Fruit fly (Drosophila melanogaster) whole organism, pupa: Measurements from ENCODE around the gene Proc.

Experiments used
- CG10348 ChIP-seq: fragments of 200-800 bp; sonication (Bioruptor generic); IDR thresholded peaks from 2 replicates; pipeline ENCODE4 v1.3.6; 2022; ENCODE audit warnings: missing biosample characterization, missing genetic modification characterization
- CG12605 ChIP-seq: fragments of 200-800 bp; sonication (Bioruptor generic); IDR thresholded peaks from 2 replicates; pipeline ENCODE4 v1.3.6; 2022; ENCODE audit warnings: missing biosample characterization, missing genetic modification characterization
- CG13204 ChIP-seq: fragments of 200-800 bp; sonication (Bioruptor generic); optimal IDR thresholded peaks from 2 replicates; lab custom pipeline; 2018; ENCODE audit warnings: missing biosample characterization, mild to moderate bottlenecking, missing genetic modification characterization, moderate library complexity
- CG14655 ChIP-seq: fragments of 200-800 bp; sonication (Bioruptor generic); optimal IDR thresholded peaks from 3 replicates; lab custom pipeline; 2017; ENCODE audit warnings: mild to moderate bottlenecking, missing biosample characterization, missing genetic modification reagents, missing genetic modification characterization
- CG15710 ChIP-seq: fragments of 200-800 bp; sonication (Bioruptor generic); optimal IDR thresholded peaks from 2 replicates; lab custom pipeline; 2018; ENCODE audit warnings: missing biosample characterization, mild to moderate bottlenecking, missing genetic modification characterization, moderate library complexity
- CG17806 ChIP-seq: fragments of 200-800 bp; sonication (Bioruptor generic); optimal IDR thresholded peaks from 2 replicates; lab custom pipeline; 2018; ENCODE audit warnings: missing biosample characterization, mild to moderate bottlenecking, missing genetic modification characterization, moderate library complexity
- CG32121 ChIP-seq: fragments of 200-800 bp; sonication (Bioruptor generic); IDR thresholded peaks from 2 replicates; pipeline ENCODE4 v1.3.6; 2022; ENCODE audit warnings: missing biosample characterization, missing genetic modification characterization
- CG34367 ChIP-seq: fragments of 200-800 bp; sonication (Bioruptor generic); optimal IDR thresholded peaks from 2 replicates; lab custom pipeline; 2018; ENCODE audit warnings: missing biosample characterization, mild to moderate bottlenecking, missing genetic modification characterization
- CG4496 ChIP-seq: fragments of 200-800 bp; sonication (Bioruptor generic); IDR thresholded peaks from 3 replicates; pipeline ENCODE4 v1.3.6; 2022; ENCODE audit warnings: missing biosample characterization, missing genetic modification characterization
- CG8159 ChIP-seq: fragments of 200-800 bp; sonication (Bioruptor generic); optimal IDR thresholded peaks from 3 replicates; lab custom pipeline; 2018; ENCODE audit warnings: missing biosample characterization, mild to moderate bottlenecking, missing genetic modification characterization, moderate library complexity
- CG8301 ChIP-seq: fragments of 200-800 bp; sonication (Bioruptor generic); optimal IDR thresholded peaks from 2 replicates; lab custom pipeline; 2018; ENCODE audit warnings: missing biosample characterization, mild to moderate bottlenecking, missing genetic modification characterization
- CG9948 ChIP-seq: fragments of 200-800 bp; sonication (Bioruptor generic); optimal IDR thresholded peaks from 2 replicates; lab custom pipeline; 2018; ENCODE audit warnings: missing biosample characterization, mild to moderate bottlenecking, missing genetic modification characterization, moderate library complexity
- D1 ChIP-seq: fragments of 200-800 bp; sonication (Bioruptor generic); optimal IDR thresholded peaks from 2 replicates; lab custom pipeline; 2018; ENCODE audit warnings: missing biosample characterization, mild to moderate bottlenecking, missing genetic modification characterization, moderate library complexity
- EcR ChIP-seq: fragments of 200-800 bp; sonication (Bioruptor generic); optimal IDR thresholded peaks from 3 replicates; lab custom pipeline; 2019; ENCODE audit warnings: missing biosample characterization, missing genetic modification characterization, mild to moderate bottlenecking, moderate library complexity, missing genetic modification reagents
- Ets98B ChIP-seq: fragments of 200-800 bp; sonication (Bioruptor generic); IDR thresholded peaks from 2 replicates; pipeline ENCODE4 v1.3.6; 2022; ENCODE audit warnings: missing biosample characterization, missing genetic modification characterization
- Pif1A ChIP-seq: fragments of 200-800 bp; sonication (Bioruptor generic); optimal IDR thresholded peaks from 3 replicates; lab custom pipeline; 2016; ENCODE audit warnings: missing biosample characterization, missing genetic modification characterization
- Pif1B ChIP-seq: fragments of 200-800 bp; sonication (Bioruptor generic); optimal IDR thresholded peaks from 3 replicates; lab custom pipeline; 2016; ENCODE audit warnings: missing biosample characterization, missing genetic modification characterization
- Snoo ChIP-seq: fragments of 200-800 bp; sonication (Bioruptor generic); optimal IDR thresholded peaks from 3 replicates; lab custom pipeline; 2017; ENCODE audit warnings: missing biosample characterization, mild to moderate bottlenecking, missing genetic modification characterization, inconsistent platforms
- fd96Ca ChIP-seq: fragments of 200-800 bp; sonication (Bioruptor generic); IDR thresholded peaks from 3 replicates; pipeline ENCODE4 v1.3.6; 2022; ENCODE audit warnings: missing biosample characterization, missing genetic modification characterization
- gl ChIP-seq: fragments of 200-800 bp; sonication (Bioruptor generic); optimal IDR thresholded peaks from 2 replicates; lab custom pipeline; 2018; ENCODE audit warnings: missing biosample characterization, mild to moderate bottlenecking, missing genetic modification characterization
- rn ChIP-seq: fragments of 200-800 bp; sonication (Bioruptor generic); IDR thresholded peaks from 2 replicates; pipeline ENCODE4 v1.3.6; 2022; ENCODE audit warnings: missing biosample characterization, missing genetic modification characterization

The Proc gene

dm6 chr2L:7838024-7838423 lies 33.2 kb downstream of the Proc start:
- TF ChIP-seq CG13204 (GFP tag; lab: Kevin White, UChicago) (no peak), CG14655 (GFP tag; lab: Kevin White, UChicago) (no peak), CG10348 (no peak), CG32121 (GFP tag; lab: Robert Waterston, UW) (no peak), CG15710 (tag; lab: Kevin White, UChicago) (no peak), CG8301 (tag; lab: Kevin White, UChicago) (no peak), CG34367 (tag; lab: Kevin White, UChicago) (no peak)

dm6 chr2L:7833650-7834049 lies 37.6 kb downstream of the Proc start:
- TF ChIP-seq CG8159 (tag; lab: Kevin White, UChicago) = no peak
- TF ChIP-seq Ets98B (GFP tag; lab: Robert Waterston, UW) = no peak
- no peak for TF ChIP-seq CG13204 (GFP tag; lab: Kevin White, UChicago)
- TF ChIP-seq CG32121 (GFP tag; lab: Robert Waterston, UW) = no peak
- no peak for TF ChIP-seq Snoo (tag; lab: Kevin White, UChicago)
- no peak for TF ChIP-seq D1 (tag; lab: Kevin White, UChicago)
- no peak for TF ChIP-seq Pif1A (GFP tag; lab: Kevin White, UChicago)
- no peak for TF ChIP-seq CG9948 (tag; lab: Kevin White, UChicago)
- TF ChIP-seq CG15710 (tag; lab: Kevin White, UChicago) = no peak
- no peak for TF ChIP-seq Pif1B (GFP tag; lab: Kevin White, UChicago)
- TF ChIP-seq EcR = no peak
- TF ChIP-seq fd96Ca (GFP tag; lab: Robert Waterston, UW) = no peak
- TF ChIP-seq CG17806 (tag; lab: Kevin White, UChicago) = no peak
- TF ChIP-seq, all 21 proteins: peak for 0

dm6 chr2L:7833238-7833637 lies 38.0 kb downstream of the Proc start:
- TF ChIP-seq CG9948 (tag; lab: Kevin White, UChicago) = peak; percentile 2
- no peak for TF ChIP-seq CG4496

- peak; percentile 64; the same call in 1 of the 2 replicates for TF ChIP-seq CG32121 (GFP tag; lab: Robert Waterston, UW)
- peak; percentile 47; the same call in 2 of the 3 replicates for TF ChIP-seq CG4496
- TF ChIP-seq fd96Ca (GFP tag; lab: Robert Waterston, UW) = 0 out of 3 replicates have a peak, but pooled peaks have one; percentile 14
- TF ChIP-seq Ets98B (GFP tag; lab: Robert Waterston, UW) = no peak; the same call in 1 of the 2 replicates
- no peak for TF ChIP-seq CG15710 (tag; lab: Kevin White, UChicago)
- TF ChIP-seq Pif1A (GFP tag; lab: Kevin White, UChicago) = no peak
Observed at dm6 chr2L:7828901-7829300, 42.3 kb downstream of the Proc start.

dm6 chr2L:7828231-7828630 lies 43.0 kb downstream of the Proc start:
- TF ChIP-seq Ets98B (GFP tag; lab: Robert Waterston, UW) = peak; percentile 31
- TF ChIP-seq CG15710 (tag; lab: Kevin White, UChicago) = peak; percentile 34
- peak; percentile 46 for TF ChIP-seq CG14655 (GFP tag; lab: Kevin White, UChicago)
- peak; percentile 15 for TF ChIP-seq CG34367 (tag; lab: Kevin White, UChicago)
- peak; percentile 73 for TF ChIP-seq CG4496
- peak; percentile 7 for TF ChIP-seq CG8159 (tag; lab: Kevin White, UChicago)
- TF ChIP-seq Pif1B (GFP tag; lab: Kevin White, UChicago) = peak; percentile 38
- TF ChIP-seq rn (GFP tag; lab: Robert Waterston, UW) = no peak
- peak; percentile 67 for TF ChIP-seq fd96Ca (GFP tag; lab: Robert Waterston, UW)
- TF ChIP-seq D1 (tag; lab: Kevin White, UChicago) = no peak
- no peak for TF ChIP-seq Pif1A (GFP tag; lab: Kevin White, UChicago)
- no peak for TF ChIP-seq CG10348
- no peak for TF ChIP-seq gl (tag; lab: Kevin White, UChicago)
- no peak for TF ChIP-seq CG12605 (GFP tag; lab: Robert Waterston, UW)
- TF ChIP-seq CG9948 (tag; lab: Kevin White, UChicago) = no peak
- no peak for TF ChIP-seq CG17806 (tag; lab: Kevin White, UChicago)
- peak; percentile 18 for TF ChIP-seq Snoo (tag; lab: Kevin White, UChicago)
- peak; percentile 60 for TF ChIP-seq CG32121 (GFP tag; lab: Robert Waterston, UW)
- peak; percentile 51 for TF ChIP-seq CG13204 (GFP tag; lab: Kevin White, UChicago)
- no peak for TF ChIP-seq EcR
- TF ChIP-seq CG8301 (tag; lab: Kevin White, UChicago) = peak; percentile 14
- TF ChIP-seq, all 21 proteins: peak for 12

dm6 chr2L:7827045-7828004 lies 43.9 kb downstream of the Proc start, which contains the start of the genes Rack1 and mts:
TSS of gene Rack1 (minus strand) at chr2L:7827315.
TSS of gene mts (plus strand) at chr2L:7827650.
- peak; percentile 88 for TF ChIP-seq CG4496
- TF ChIP-seq D1 (tag; lab: Kevin White, UChicago) = no peak
- peak; percentile 20 for TF ChIP-seq CG9948 (tag; lab: Kevin White, UChicago)
- TF ChIP-seq CG8159 (tag; lab: Kevin White, UChicago) = peak; percentile 58
- TF ChIP-seq CG32121 (GFP tag; lab: Robert Waterston, UW) = peak; percentile 34; the same call in 1 of the 2 replicates
- TF ChIP-seq fd96Ca (GFP tag; lab: Robert Waterston, UW) = peak; percentile 41; the same call in 1 of the 3 replicates
- peak; percentile 65 for TF ChIP-seq CG34367 (tag; lab: Kevin White, UChicago)
- TF ChIP-seq gl (tag; lab: Kevin White, UChicago) = peak; percentile 42
- peak; percentile 77 for TF ChIP-seq CG12605 (GFP tag; lab: Robert Waterston, UW)
- TF ChIP-seq Snoo (tag; lab: Kevin White, UChicago) = peak; percentile 86
- TF ChIP-seq CG13204 (GFP tag; lab: Kevin White, UChicago) = no peak
- TF ChIP-seq CG14655 (GFP tag; lab: Kevin White, UChicago) = no peak
- TF ChIP-seq EcR = no peak
- peak; percentile 54 for TF ChIP-seq CG15710 (tag; lab: Kevin White, UChicago)
- peak; percentile 25 for TF ChIP-seq CG17806 (tag; lab: Kevin White, UChicago)
- TF ChIP-seq rn (GFP tag; lab: Robert Waterston, UW) = peak; percentile 43
- TF ChIP-seq Ets98B (GFP tag; lab: Robert Waterston, UW) = peak; percentile 63
- no peak for TF ChIP-seq CG10348
- TF ChIP-seq Pif1B (GFP tag; lab: Kevin White, UChicago) = peak; percentile 43
- TF ChIP-seq CG8301 (tag; lab: Kevin White, UChicago) = peak; percentile 43
- peak; percentile 69 for TF ChIP-seq Pif1A (GFP tag; lab: Kevin White, UChicago)
- TF ChIP-seq, all 21 proteins: peak for 16
